Worm (Caenorhabditis elegans) whole organism, L1 larva: Measurements from ENCODE around the gene col-95.

Experiments
- dpl-1 ChIP-seq, 3 experiments: fragments of 150-350 bp in 2 of 3; sonication (generic microtip) in 1 of 3; optimal IDR thresholded peaks; 2 replicates each; lab custom pipeline; 2014 to 2017; ENCODE audit warnings: missing biosample characterization in 3 of 3, missing genetic modification characterization in 3 of 3, missing genetic modification reagents in 3 of 3
- fkh-4 ChIP-seq: sonication (generic microtip); optimal IDR thresholded peaks from 2 replicates; lab custom pipeline; 2016; ENCODE audit warnings: missing compliant biosample characterization, missing genetic modification characterization, borderline replicate concordance
- pax-3 ChIP-seq: fragments of 200-800 bp; sonication (Bioruptor generic); optimal IDR thresholded peaks from 2 replicates; lab custom pipeline; 2018; ENCODE audit warnings: mild to moderate bottlenecking, missing genetic modification characterization, moderate library complexity, missing compliant biosample characterization
- snpc-4 ChIP-seq: fragments of 150-350 bp; optimal IDR thresholded peaks from 2 replicates; lab custom pipeline; 2014; ENCODE audit warnings: missing biosample characterization, missing genetic modification characterization
- unc-62 ChIP-seq: fragments of 150-350 bp; optimal IDR thresholded peaks from 2 replicates; lab custom pipeline; 2014; ENCODE audit warnings: missing biosample characterization, missing genetic modification reagents, missing genetic modification characterization
- ztf-4 ChIP-seq: fragments of 150-350 bp; optimal IDR thresholded peaks from 2 replicates; lab custom pipeline; 2014; ENCODE audit warnings: missing biosample characterization, missing genetic modification characterization

- TF ChIP-seq ztf-4 (tag; lab: Kevin White, UChicago) (no peak), fkh-4 (tag; lab: Kevin White, UChicago) (no peak), dpl-1 (GFP tag; optimal IDR thresholded peaks at IDR 0.05; lab: Kevin White, UChicago) (no peak), unc-62 (no peak), pax-3 (tag; lab: Kevin White, UChicago) (no peak), snpc-4 (no peak)
These were observed 603 bp upstream of the col-95 start for ce11 chrIII:11703006-11703775.
